Worm (Caenorhabditis elegans) whole organism, L4/young adult: ENCODE measurements around the gene T11G6.5.

Source experiments
- W03F9.2 ChIP-seq: fragments of 150-350 bp; optimal IDR thresholded peaks from 2 replicates; lab custom pipeline; 2014; ENCODE audit warnings: missing biosample characterization, missing genetic modification characterization
- dao-5 ChIP-seq: sonication (generic microtip); optimal IDR thresholded peaks from 2 replicates; lab custom pipeline; 2016; ENCODE audit warnings: missing genotype, missing genetic modification characterization, moderate library complexity, missing compliant biosample characterization
- him-1 ChIP-seq: sonication (generic microtip); optimal IDR thresholded peaks from 2 replicates; lab custom pipeline; 2016; ENCODE audit warnings: missing genotype, missing genetic modification reagents, missing genetic modification characterization, missing compliant biosample characterization

Gene T11G6.5

DNA sequence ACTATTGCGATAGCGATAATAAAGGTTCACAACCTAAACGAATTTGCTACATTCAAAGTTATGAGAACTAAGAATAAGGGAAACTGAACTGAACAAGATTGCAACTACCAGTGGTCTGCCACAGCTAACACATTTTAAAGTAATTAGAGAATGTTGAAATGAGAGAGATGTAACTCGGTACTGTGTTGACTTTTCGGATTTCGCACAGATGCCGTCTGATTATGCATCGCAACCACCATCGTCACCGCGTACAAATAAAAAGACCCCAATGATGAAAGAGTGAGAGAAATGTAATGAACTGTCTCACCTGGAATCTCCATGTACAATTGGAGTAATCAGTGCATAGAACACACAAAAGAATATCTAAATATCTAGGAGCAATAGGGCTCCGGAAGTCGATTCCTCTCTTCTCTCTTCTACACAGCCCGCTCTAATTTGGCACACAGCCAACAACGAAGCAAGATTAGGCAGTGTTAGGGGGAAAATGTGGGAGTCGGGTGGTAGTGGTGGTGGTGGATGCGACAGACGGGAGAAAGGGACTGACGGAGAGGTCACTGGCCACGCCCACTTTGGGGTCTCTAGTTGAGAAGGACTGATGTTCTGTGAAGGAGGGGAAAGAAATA, 26.2 kb upstream of the T11G6.5 start, which contains the start of gene F13E9.11:
F13E9.11 (minus strand) TSS at position 507 of the 623 bp plus-strand sequence.
- TF ChIP-seq him-1 (tag; lab: Kevin White, UChicago) (no peak), W03F9.2 (tag; lab: Kevin White, UChicago) (no peak), dao-5 (tag; lab: Kevin White, UChicago) (no peak)

DNA sequence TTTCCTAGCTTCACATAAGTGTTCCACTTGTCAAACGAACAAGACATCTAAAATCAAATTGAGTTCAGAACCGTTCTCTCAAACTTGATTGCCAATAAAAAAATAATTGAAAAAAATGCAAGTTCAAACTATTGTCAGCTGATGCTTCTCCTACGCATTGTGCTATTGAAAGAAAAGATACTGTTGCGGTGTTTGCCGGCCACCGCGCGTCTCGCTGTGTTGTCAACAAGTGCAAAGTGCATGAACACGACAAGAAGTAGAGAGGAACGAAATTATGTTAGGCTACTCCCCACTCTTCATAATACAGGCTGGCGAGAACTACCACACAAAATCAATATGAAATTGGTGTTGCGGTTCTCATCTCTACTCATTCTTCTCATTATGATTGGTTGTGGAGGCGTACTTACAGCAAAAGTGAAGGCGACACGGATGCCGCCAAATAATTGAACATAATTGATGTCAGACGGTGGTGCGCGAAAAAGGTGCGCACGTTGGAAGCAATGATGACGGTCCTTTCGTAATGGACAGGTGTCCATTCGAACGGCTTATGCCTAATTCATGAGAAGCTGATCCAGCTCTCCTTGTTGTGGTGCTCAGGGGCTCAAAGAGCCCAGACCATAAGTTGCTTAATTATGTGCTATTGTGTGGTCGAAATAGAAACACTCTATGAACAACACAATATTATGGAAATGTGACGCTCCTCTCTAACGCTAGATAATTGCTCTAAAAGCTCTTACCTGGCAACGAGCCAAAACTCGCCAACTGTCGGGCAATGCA, 25.0 kb upstream of the T11G6.5 start:
- TF ChIP-seq dao-5 (tag; lab: Kevin White, UChicago) (no peak), W03F9.2 (tag; lab: Kevin White, UChicago) (no peak), him-1 (tag; lab: Kevin White, UChicago) (no peak)

DNA sequence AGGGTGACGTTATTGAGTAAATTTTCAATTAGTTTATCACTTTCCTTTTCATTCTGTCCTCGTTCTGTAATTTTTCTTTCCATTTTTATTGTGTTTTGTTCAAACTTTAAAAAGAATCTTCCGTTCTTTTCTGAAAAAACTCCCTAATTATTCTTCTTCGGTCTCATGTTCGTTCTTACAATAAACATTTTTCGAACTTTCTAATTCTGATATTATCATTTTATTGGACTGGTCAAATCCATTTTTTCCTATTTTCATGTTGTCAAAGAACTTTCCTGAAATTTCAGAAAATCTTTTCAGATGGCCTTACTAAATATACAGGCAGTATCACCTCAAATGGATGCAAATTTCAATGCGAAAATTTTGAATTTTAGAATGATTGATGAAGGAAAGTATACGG, 21.5 kb upstream of the T11G6.5 start, which contains the start of gene nish-1:
nish-1 (plus strand) TSS at position 301 of the 400 bp plus-strand sequence.
- no peak for TF ChIP-seq dao-5 (tag; lab: Kevin White, UChicago)
- TF ChIP-seq W03F9.2 (tag; lab: Kevin White, UChicago), result no peak
- TF ChIP-seq him-1 (tag; lab: Kevin White, UChicago), result no peak

DNA sequence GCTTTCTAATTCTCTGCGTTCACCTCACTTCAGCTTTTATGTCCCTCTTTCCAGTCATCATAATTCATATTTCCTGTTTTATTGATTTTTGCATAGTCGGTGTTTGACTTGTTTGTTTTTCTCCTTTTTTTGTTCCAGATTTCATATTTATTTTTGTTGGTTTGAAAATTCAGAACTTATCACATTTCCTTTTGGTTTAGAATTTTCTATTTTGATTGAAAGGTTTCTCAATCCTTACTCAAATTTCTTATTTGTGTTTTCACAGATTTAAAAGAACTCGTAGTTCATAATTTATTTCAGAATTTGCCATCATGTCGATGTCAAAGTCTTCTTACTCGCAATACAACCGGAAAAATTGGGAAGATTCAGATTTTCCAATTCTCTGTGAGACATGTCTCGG, 18.5 kb upstream of the T11G6.5 start, which contains the start of gene rbm-22:
rbm-22 (plus strand) TSS at position 301 of the 400 bp plus-strand sequence.
- TF ChIP-seq W03F9.2 (tag; lab: Kevin White, UChicago), result no peak
- TF ChIP-seq him-1 (tag; lab: Kevin White, UChicago), result no peak

DNA sequence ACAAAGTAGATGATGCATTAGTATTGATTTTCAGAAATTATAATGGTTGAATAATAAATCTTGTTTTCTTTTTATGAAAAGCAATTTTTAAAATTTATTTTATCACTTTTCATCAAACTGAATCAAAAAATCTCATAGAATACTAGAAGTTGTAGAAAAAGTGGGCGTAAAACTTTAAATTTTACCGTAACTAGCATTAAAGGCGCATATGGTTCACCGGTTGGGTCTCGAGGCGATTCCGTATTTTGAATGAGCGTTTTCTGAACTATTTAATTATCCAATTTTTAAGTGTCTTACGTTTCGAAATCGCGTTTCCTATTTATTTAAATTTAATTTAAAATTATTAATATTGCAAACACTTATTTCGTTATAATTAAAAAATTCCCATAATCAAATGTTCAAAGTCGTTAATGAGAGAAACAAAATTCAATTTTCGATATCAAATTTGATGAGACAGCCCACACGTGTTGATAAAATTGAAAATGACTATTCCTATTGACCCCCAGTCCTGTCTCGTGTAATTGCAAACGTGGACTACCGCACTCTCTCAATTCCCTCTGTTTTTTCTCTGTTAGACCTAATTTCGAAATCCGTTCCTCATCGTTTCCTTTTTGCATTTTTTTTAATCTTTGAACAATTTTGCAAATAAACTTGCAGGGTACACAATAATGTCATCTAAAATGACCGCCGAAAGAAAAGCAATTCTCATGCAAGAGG, 15.9 kb upstream of the T11G6.5 start, which contains the start of the genes T11G6.2 and hars-1:
T11G6.2 (minus strand) TSS at position 197 of the 717 bp plus-strand sequence.
hars-1 (plus strand) TSS at position 658 of the 717 bp plus-strand sequence.
- TF ChIP-seq W03F9.2 (tag; lab: Kevin White, UChicago) (peak; percentile 31), him-1 (tag; lab: Kevin White, UChicago) (no peak), dao-5 (tag; lab: Kevin White, UChicago) (no peak)

DNA sequence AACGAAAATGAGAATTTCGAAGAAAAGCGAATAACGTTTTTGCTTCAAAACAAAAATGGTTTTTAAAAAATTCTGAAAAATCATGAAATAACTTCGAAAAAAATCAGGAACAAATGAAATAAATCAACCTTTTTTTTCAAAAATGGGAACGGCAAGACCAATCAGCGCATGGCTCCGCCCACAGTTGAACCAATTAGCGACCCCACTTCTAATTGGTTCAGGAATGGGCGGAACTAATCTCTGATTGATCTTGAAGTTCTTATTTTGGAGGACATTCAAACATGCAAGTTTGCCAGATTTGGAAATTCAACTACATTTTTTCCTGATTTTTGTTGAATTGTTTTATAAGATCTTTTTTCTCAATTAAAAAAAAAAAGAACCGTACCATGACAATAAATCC, 13.4 kb upstream of the T11G6.5 start:
- no peak for TF ChIP-seq W03F9.2 (tag; lab: Kevin White, UChicago)
- TF ChIP-seq him-1 (tag; lab: Kevin White, UChicago), result no peak
- TF ChIP-seq dao-5 (tag; lab: Kevin White, UChicago), result no peak

DNA sequence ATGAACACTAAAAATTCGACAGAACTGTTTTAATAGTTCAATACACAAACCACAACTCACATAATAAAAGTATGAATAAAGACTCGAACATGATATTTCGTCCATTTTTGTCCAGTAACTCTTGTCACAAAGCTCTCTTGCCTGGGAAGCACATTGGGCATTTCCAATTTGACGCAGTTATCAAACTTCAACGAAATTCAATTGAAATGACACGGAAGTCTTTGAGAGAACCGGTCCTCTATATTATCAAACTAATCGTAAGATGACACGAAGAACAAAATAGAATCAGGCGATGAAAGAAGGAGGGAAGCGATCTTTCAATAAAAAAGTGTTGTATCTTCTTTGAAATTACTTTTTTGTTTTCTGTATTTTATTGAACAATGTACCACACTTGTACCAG, 12.5 kb upstream of the T11G6.5 start, which contains the start of gene T11G6.3:
T11G6.3 (minus strand) TSS at position 189 of the 400 bp plus-strand sequence.
- TF ChIP-seq W03F9.2 (tag; lab: Kevin White, UChicago) (no peak), him-1 (tag; lab: Kevin White, UChicago) (no peak), dao-5 (tag; lab: Kevin White, UChicago) (no peak)

DNA sequence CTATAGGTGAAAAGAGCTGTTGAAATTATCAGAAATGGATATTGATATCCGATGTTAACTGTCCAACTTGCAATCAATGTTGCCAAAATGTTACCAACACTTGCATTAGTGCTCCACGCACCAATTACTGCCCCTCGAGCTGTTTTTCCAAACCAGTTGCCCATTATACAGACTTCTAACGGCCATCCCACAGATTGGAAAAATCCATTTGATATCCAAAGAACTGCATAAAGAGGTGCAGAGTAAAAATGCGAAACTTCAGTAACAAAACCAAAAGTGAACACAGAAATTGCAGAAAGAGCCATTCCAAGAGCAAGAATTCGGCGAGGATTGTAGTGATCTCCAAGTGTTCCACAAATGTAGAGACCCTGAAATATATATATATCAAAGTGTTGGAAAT, 11.5 kb upstream of the T11G6.5 start:
- TF ChIP-seq W03F9.2 (tag; lab: Kevin White, UChicago) (no peak), dao-5 (tag; lab: Kevin White, UChicago) (no peak), him-1 (tag; lab: Kevin White, UChicago) (no peak)

DNA sequence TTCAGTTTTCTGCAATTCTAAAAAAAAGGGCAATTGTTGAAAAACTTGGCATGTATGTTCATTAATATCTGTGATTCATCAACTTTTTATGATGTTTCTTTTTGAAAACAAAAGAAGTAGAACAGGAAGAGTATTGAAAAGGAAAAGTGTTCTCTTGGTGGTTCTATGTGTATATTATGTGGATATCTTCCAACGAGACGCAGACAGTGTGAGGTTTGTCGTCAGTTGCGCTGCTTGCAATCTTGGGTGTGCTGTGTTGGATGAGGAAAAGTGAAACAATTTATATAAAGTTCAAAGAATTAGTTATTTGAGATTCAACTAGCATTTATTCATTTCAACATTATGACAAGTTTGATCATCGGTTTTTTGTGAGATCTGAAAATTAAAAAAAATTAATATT, 9.8 kb upstream of the T11G6.5 start:
- TF ChIP-seq W03F9.2 (tag; lab: Kevin White, UChicago) (no peak), him-1 (tag; lab: Kevin White, UChicago) (no peak), dao-5 (tag; lab: Kevin White, UChicago) (no peak)

DNA sequence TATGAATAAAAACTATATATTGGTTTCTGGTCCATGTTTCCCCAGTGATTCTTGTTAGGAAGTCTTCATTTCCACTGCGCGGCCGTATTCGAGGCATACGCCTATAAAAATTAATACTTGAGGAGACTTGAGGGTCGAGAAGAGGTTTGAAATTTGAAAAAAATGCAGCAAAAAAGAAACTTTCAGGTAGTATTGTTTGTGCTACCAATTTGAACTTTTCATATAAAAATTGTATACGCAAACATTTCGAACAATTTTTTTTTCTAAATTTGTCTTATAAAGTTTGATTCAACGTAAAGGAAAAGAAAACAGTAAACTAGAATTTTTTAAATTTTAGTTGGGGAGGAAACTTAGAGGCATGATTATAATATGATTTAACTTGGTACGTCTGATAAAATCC, 9.3 kb upstream of the T11G6.5 start, which contains the start of gene T11G6.4:
T11G6.4 (minus strand) TSS at position 101 of the 400 bp plus-strand sequence.
- TF ChIP-seq W03F9.2 (tag; lab: Kevin White, UChicago) (no peak), dao-5 (tag; lab: Kevin White, UChicago) (no peak), him-1 (tag; lab: Kevin White, UChicago) (no peak)

DNA sequence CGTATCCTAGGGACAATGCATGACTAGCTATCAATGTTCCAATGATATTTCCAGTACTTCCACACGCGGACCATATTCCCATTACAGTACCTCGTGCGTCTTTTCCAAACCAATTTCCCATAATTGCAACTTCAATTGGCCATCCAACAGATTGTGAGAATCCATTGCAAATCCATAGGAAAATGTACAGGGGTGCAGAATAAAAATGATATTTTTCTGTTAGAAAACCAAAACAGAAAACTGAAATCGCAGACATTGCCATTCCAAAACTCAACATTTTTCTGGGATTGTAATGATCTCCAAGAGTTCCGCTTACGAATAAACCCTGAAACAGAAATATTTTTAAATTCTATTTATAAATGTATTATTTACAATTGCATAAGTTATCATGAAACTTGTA, 8.6 kb upstream of the T11G6.5 start:
- TF ChIP-seq W03F9.2 (tag; lab: Kevin White, UChicago), result no peak
- no peak for TF ChIP-seq dao-5 (tag; lab: Kevin White, UChicago)
- no peak for TF ChIP-seq him-1 (tag; lab: Kevin White, UChicago)

DNA sequence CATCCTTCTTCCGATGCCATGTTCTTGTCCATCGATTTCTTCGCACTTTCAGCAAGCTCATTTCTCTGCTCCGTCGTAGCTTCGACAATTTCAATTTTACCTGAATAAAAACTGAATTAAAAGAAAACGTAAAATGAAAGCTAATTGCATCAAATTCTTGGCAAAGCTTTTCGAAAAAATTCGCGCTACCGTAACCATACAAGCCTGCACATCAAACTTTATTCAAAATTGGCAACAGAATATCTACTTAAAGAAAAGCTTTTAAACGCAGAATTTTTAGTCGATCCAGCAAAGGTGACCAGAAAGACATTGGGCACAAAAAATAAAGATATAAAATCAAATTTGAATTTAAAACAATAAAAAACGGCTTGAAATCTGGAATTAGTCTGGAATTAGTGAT, 323 bp downstream of the T11G6.5 start:
- TF ChIP-seq dao-5 (tag; lab: Kevin White, UChicago) (no peak), him-1 (tag; lab: Kevin White, UChicago) (no peak), W03F9.2 (tag; lab: Kevin White, UChicago) (no peak)
